Worm (Caenorhabditis elegans) whole organism, L4 larva: ENCODE measurements around the gene such-1.

Source experiments
- F10B5.3 ChIP-seq: sonication (generic microtip); optimal IDR thresholded peaks from 2 replicates; lab custom pipeline; 2016; ENCODE audit warnings: mild to moderate bottlenecking, missing genetic modification characterization, missing compliant biosample characterization
- F26F4.8 ChIP-seq: fragments of 200-800 bp; sonication (Bioruptor generic); conservative IDR thresholded peaks from 2 replicates; pipeline ENCODE4 v1.3.6; 2022; ENCODE audit warnings: missing genetic modification characterization, missing compliant biosample characterization
- F49E8.2 ChIP-seq: sonication (generic microtip); optimal IDR thresholded peaks from 2 replicates; lab custom pipeline; 2016; ENCODE audit warnings: missing compliant biosample characterization, mild to moderate bottlenecking, missing genetic modification characterization, borderline replicate concordance
- T20F7.1 ChIP-seq: fragments of 200-800 bp; sonication (Bioruptor generic); optimal IDR thresholded peaks from 2 replicates; lab custom pipeline; 2018; ENCODE audit warnings: mild to moderate bottlenecking, missing genetic modification characterization, missing compliant biosample characterization
- Y48G9A.11 ChIP-seq: fragments of 200-800 bp; sonication (Bioruptor generic); IDR thresholded peaks from 2 replicates; pipeline ENCODE4 v1.3.6; 2022; ENCODE audit warnings: missing genetic modification reagents, missing genetic modification characterization, missing compliant biosample characterization
- Y75B8A.6 ChIP-seq: fragments of 200-800 bp; sonication (Bioruptor generic); IDR thresholded peaks from 2 replicates; pipeline ENCODE4 v1.3.6; 2022; ENCODE audit warnings: missing genetic modification reagents, missing genetic modification characterization, missing compliant biosample characterization
- aha-1 ChIP-seq: fragments of 150-350 bp; peaks from one replicate; lab custom pipeline; 2014; ENCODE audit warnings: missing biosample characterization, missing genetic modification characterization
- ceh-28 ChIP-seq: fragments of 150-350 bp; optimal IDR thresholded peaks from 2 replicates; lab custom pipeline; 2014; ENCODE audit warnings: missing biosample characterization, missing genetic modification reagents, missing genetic modification characterization
- ceh-32 ChIP-seq: sonication (generic microtip); optimal IDR thresholded peaks from 2 replicates; lab custom pipeline; 2016; ENCODE audit warnings: mild to moderate bottlenecking, missing genetic modification characterization, missing compliant biosample characterization; ENCODE audit not compliant: poor library complexity
- ces-1 ChIP-seq: fragments of 150-350 bp; sonication (generic microtip); optimal IDR thresholded peaks from 4 replicates; lab custom pipeline; 2014; ENCODE audit warnings: missing biosample characterization, missing genetic modification reagents, missing genetic modification characterization
- daf-16 ChIP-seq, 3 experiments: sonication (generic microtip); optimal IDR thresholded peaks; 2 replicates each; lab custom pipeline; 2016 to 2017; ENCODE audit warnings: missing genetic modification characterization in 3 of 3, missing genetic modification reagents in 3 of 3, mild to moderate bottlenecking in 2 of 3, missing compliant biosample characterization in 2 of 3, missing biosample characterization in 1 of 3, moderate library complexity in 1 of 3
- daf-19 ChIP-seq: fragments of 200-800 bp; sonication (Bioruptor generic); conservative IDR thresholded peaks from 2 replicates; pipeline ENCODE4 v1.3.6; 2022; ENCODE audit warnings: missing genetic modification characterization, missing compliant biosample characterization
- dpl-1 ChIP-seq: fragments of 150-350 bp; optimal IDR thresholded peaks from 2 replicates; lab custom pipeline; 2014; ENCODE audit warnings: missing biosample characterization, missing genetic modification reagents, missing genetic modification characterization
- egl-27 ChIP-seq: sonication (generic microtip); optimal IDR thresholded peaks from 3 replicates; lab custom pipeline; 2017; ENCODE audit warnings: missing biosample characterization, missing genetic modification reagents, missing genetic modification characterization
- fos-1 ChIP-seq: fragments of 150-350 bp; optimal IDR thresholded peaks from 2 replicates; lab custom pipeline; 2014; ENCODE audit warnings: missing biosample characterization, missing genetic modification characterization
- gei-8 ChIP-seq: fragments of 200-800 bp; sonication (Bioruptor generic); optimal IDR thresholded peaks from 2 replicates; lab custom pipeline; 2018; ENCODE audit warnings: mild to moderate bottlenecking, missing genetic modification characterization, missing compliant biosample characterization
- hmg-1.1 ChIP-seq: fragments of 200-800 bp; sonication (Bioruptor generic); IDR thresholded peaks from 2 replicates; pipeline ENCODE4 v1.3.6; 2022; ENCODE audit warnings: missing genetic modification reagents, missing genetic modification characterization, missing compliant biosample characterization
- lin-29 ChIP-seq: fragments of 200-800 bp; sonication (Bioruptor generic); IDR thresholded peaks from 2 replicates; pipeline ENCODE4 v1.3.6; 2022; ENCODE audit warnings: missing genetic modification reagents, missing genetic modification characterization, missing compliant biosample characterization
- lin-38 ChIP-seq: fragments of 200-800 bp; sonication (Bioruptor generic); IDR thresholded peaks from 2 replicates; pipeline ENCODE4 v1.3.6; 2022; ENCODE audit warnings: missing genetic modification reagents, missing genetic modification characterization, missing compliant biosample characterization
- lir-3 ChIP-seq: sonication (generic microtip); optimal IDR thresholded peaks from 2 replicates; lab custom pipeline; 2016; ENCODE audit warnings: mild to moderate bottlenecking, missing genetic modification characterization, missing compliant biosample characterization
- lsy-2 ChIP-seq, 2 experiments: fragments of 150-350 bp in 1 of 2; sonication (generic microtip) in 1 of 2; optimal IDR thresholded peaks; 2 replicates each; lab custom pipeline; 2014 to 2017; ENCODE audit warnings: missing biosample characterization in 2 of 2, missing genetic modification characterization in 2 of 2
- madf-9 ChIP-seq: fragments of 200-800 bp; sonication (Bioruptor generic); conservative IDR thresholded peaks from 2 replicates; pipeline ENCODE4 v1.3.6; 2022; ENCODE audit warnings: missing genetic modification reagents, missing genetic modification characterization, missing compliant biosample characterization
- mes-2 ChIP-seq: sonication (generic microtip); optimal IDR thresholded peaks from 2 replicates; lab custom pipeline; 2016; ENCODE audit warnings: missing genotype, mild to moderate bottlenecking, missing genetic modification characterization, missing compliant biosample characterization; ENCODE audit not compliant: poor library complexity, severe bottlenecking
- mxl-2 ChIP-seq: fragments of 200-800 bp; sonication (Bioruptor generic); conservative IDR thresholded peaks from 2 replicates; pipeline ENCODE4 v1.3.6; 2022; ENCODE audit warnings: missing genetic modification reagents, missing genetic modification characterization, missing compliant biosample characterization
- mxl-3 ChIP-seq: fragments of 200-800 bp; sonication (Bioruptor generic); optimal IDR thresholded peaks from 2 replicates; lab custom pipeline; 2018; ENCODE audit warnings: mild to moderate bottlenecking, missing genetic modification characterization, missing compliant biosample characterization
- nhr-111 ChIP-seq: fragments of 200-800 bp; sonication (Bioruptor generic); optimal IDR thresholded peaks from 2 replicates; lab custom pipeline; 2018; ENCODE audit warnings: mild to moderate bottlenecking, missing genetic modification characterization, missing compliant biosample characterization
- nhr-237 ChIP-seq: sonication (generic microtip); optimal IDR thresholded peaks from 2 replicates; lab custom pipeline; 2017; ENCODE audit warnings: missing biosample characterization, missing genetic modification characterization
- nhr-28 ChIP-seq: fragments of 150-350 bp; optimal IDR thresholded peaks from 2 replicates; lab custom pipeline; 2014; ENCODE audit warnings: missing biosample characterization, missing genetic modification characterization
- nhr-48 ChIP-seq: sonication (generic microtip); optimal IDR thresholded peaks from 2 replicates; lab custom pipeline; 2016; ENCODE audit warnings: mild to moderate bottlenecking, missing genetic modification characterization, missing compliant biosample characterization
- nhr-77 ChIP-seq: fragments of 150-350 bp; optimal IDR thresholded peaks from 2 replicates; lab custom pipeline; 2014; ENCODE audit warnings: missing biosample characterization, missing genetic modification characterization
- pha-4 ChIP-seq, 2 experiments: fragments of 150-350 bp in 1 of 2; fragments of 200-800 bp in 1 of 2; sonication (Bioruptor generic) in 1 of 2; IDR thresholded peaks in 1 of 2; optimal IDR thresholded peaks in 1 of 2; 2 replicates each; pipeline versions ENCODE4 v1.3.6 to Lab custom; 2014 to 2022; ENCODE audit warnings: missing genetic modification characterization in 2 of 2, missing genetic modification reagents in 2 of 2, missing biosample characterization in 1 of 2, missing compliant biosample characterization in 1 of 2
- php-3 ChIP-seq: fragments of 200-800 bp; sonication (Bioruptor generic); IDR thresholded peaks from 2 replicates; pipeline ENCODE4 v1.3.6; 2022; ENCODE audit warnings: missing genetic modification reagents, missing genetic modification characterization, missing compliant biosample characterization
- set-16 ChIP-seq: fragments of 200-800 bp; sonication (Bioruptor generic); IDR thresholded peaks from 2 replicates; pipeline ENCODE4 v1.3.6; 2022; ENCODE audit warnings: missing genetic modification reagents, missing genetic modification characterization, missing compliant biosample characterization
- snpc-4 ChIP-seq: fragments of 150-350 bp; optimal IDR thresholded peaks from 2 replicates; lab custom pipeline; 2014; ENCODE audit warnings: missing biosample characterization, missing genetic modification characterization
- spr-3 ChIP-seq: fragments of 200-800 bp; sonication (Bioruptor generic); optimal IDR thresholded peaks from 2 replicates; lab custom pipeline; 2018; ENCODE audit warnings: mild to moderate bottlenecking, missing genetic modification characterization, missing compliant biosample characterization
- tra-1 ChIP-seq: fragments of 200-800 bp; sonication (Bioruptor generic); IDR thresholded peaks from 2 replicates; pipeline ENCODE4 v1.3.6; 2022; ENCODE audit warnings: missing genetic modification reagents, missing genetic modification characterization, missing compliant biosample characterization
- unc-130 ChIP-seq: sonication (generic microtip); optimal IDR thresholded peaks from 2 replicates; lab custom pipeline; 2016; ENCODE audit warnings: missing genetic modification reagents, missing genetic modification characterization, missing compliant biosample characterization
- unc-62 ChIP-seq, 3 experiments: fragments of 150-350 bp in 1 of 3; sonication (generic microtip); optimal IDR thresholded peaks in 2 of 3; peaks in 1 of 3; 1 replicate in 1 of 3; 2 replicates in 2 of 3; lab custom pipeline; 2014 to 2017; ENCODE audit warnings: missing biosample characterization in 3 of 3, missing genetic modification characterization in 3 of 3, missing genetic modification reagents in 3 of 3, missing genotype in 1 of 3
- zag-1 ChIP-seq: fragments of 150-350 bp; optimal IDR thresholded peaks from 2 replicates; lab custom pipeline; 2014; ENCODE audit warnings: missing biosample characterization, missing genetic modification characterization

The such-1 gene

DNA sequence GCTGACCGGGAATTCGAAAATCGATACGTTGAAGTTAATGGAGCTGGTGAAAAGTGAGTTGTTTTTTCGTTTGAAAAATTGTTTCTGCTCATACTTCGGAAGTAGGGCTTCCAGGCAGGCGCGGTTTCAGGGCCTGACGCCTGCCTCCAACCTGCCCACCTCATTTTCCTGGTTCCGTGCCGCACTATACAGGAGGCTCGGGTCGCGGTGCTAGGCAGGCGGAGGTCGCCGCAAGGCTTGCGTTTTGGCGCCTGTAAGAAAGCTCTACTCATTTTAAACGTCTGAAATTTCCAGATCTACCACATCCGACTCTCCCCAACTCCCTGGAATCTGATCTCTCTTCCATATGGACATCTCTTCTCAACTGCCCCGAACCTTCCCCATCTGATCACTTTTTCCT lies 21.4 kb upstream of the such-1 start:
- no peak for TF ChIP-seq mxl-2 (GFP tag; lab: Robert Waterston, UW)
- TF ChIP-seq set-16 = peak; percentile 84
- no peak for TF ChIP-seq fos-1
- TF ChIP-seq aha-1 = no peak
- TF ChIP-seq pha-4 (GFP tag; IDR thresholded peaks at IDR 0.05; lab: Robert Waterston, UW) = no peak
- TF ChIP-seq pha-4 (tag; optimal IDR thresholded peaks at IDR 0.05; lab: Kevin White, UChicago) = no peak
- no peak for TF ChIP-seq F10B5.3 (tag; lab: Kevin White, UChicago)
- TF ChIP-seq nhr-111 (GFP tag; lab: Kevin White, UChicago) = no peak
- TF ChIP-seq nhr-48 = no peak
- TF ChIP-seq, all 104 proteins: peak for 1

ce11 chrIII:11535453-11535852 lies 11.9 kb upstream of the such-1 start:
- TF ChIP-seq daf-19 (no peak), ceh-28 (tag; lab: Kevin White, UChicago) (peak; percentile 73), madf-9 (GFP tag; lab: Robert Waterston, UW) (0 out of 2 replicates have a peak, but pooled peaks have one; percentile 5)

DNA sequence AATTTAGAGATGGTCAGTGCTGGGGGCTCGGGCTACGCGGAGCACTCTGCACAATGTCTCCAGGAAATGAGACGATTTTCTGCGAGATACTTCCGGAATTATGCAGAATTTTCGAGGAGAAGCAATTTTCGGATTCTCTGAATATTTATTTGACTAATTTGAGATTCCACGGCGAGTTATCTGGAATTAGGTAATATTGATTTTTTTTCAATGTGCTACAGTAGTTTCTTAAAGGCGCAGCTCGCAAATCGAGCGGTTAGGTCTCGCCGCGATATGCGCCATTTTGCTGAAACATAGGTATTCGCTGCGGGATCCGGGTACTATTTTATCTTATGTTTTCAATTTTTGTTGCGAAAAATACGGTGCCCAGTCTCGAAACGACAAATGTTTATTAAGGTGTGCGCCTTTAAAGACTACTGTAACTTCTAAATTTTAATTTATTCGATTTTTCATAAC lies 11.1 kb upstream of the such-1 start, which contains the start of gene nrps-1:
Gene nrps-1, plus strand, starts transcription at position 51 of the 456 bp plus-strand sequence.
- TF ChIP-seq tra-1 (GFP tag; lab: Robert Waterston, UW) (no peak), Y75B8A.6 (no peak), unc-62 (GFP tag; optimal IDR thresholded peaks at IDR 0.05 in 1 of 2; lab: Kevin White, UChicago) (no peak), unc-62 (tag; optimal IDR thresholded peaks at IDR 0.05; lab: Kevin White, UChicago) (no peak), F26F4.8 (GFP tag; lab: Robert Waterston, UW) (no peak), php-3 (GFP tag; lab: Robert Waterston, UW) (0 out of 2 replicates have a peak, but pooled peaks have one; percentile 12), nhr-237 (tag; lab: Kevin White, UChicago) (no peak)

DNA sequence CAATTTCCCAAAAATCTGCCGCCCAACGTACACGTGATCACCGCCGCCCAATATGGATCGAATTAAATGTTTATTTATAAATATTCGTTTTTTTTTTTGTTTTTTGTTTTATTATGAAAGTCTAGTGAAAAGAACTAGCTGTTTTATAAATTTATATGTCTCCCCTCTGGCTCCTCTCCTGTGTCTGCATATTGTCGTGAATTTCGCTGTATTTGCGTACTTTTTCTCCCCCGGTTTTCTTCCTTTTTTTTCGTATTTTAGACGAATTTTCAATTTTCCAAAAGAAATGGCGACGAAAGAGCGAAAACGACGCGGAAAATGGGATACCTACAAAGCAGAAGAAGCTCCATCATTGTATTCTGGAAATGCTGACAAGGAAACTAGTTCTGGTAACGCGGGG lies 2.8 kb upstream of the such-1 start, which contains the start of gene xpb-1:
Gene xpb-1, plus strand, starts transcription at position 262 of the 400 bp plus-strand sequence.
- TF ChIP-seq snpc-4 (tag; lab: Kevin White, UChicago) (no peak), egl-27 (tag; lab: Kevin White, UChicago) (no peak), mes-2 (peak; percentile 41), lir-3 (no peak), lin-38 (GFP tag; lab: Robert Waterston, UW) (peak; percentile 35; the same call in 1 of the 2 replicates), dpl-1 (peak; percentile 36), lsy-2 (tag; optimal IDR thresholded peaks at IDR 0.05; lab: Kevin White, UChicago) (peak in 1 of 2 experiments; percentile 22)

DNA sequence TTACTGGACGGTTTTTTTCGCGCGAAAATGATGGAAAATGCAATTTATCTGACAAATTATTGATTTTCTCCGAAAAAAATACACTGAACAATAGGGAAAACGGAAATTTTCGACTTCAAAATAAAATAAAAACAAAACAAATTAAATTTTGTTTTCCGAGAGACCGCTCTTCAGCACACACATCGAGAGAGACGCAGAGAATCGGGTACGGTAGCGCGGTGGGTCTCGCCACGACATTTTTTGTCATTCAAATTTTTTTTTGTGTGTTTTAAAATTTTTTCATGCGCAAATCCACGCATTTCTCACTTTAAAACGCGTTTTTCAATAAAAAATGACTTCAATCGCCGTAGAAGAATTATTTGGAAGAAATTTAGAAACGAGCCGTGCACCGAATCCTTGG lies 514 bp upstream of the such-1 start:
- TF ChIP-seq lin-38 (GFP tag; lab: Robert Waterston, UW) (peak; percentile 61), mxl-3 (GFP tag; lab: Kevin White, UChicago) (no peak), T20F7.1 (GFP tag; lab: Kevin White, UChicago) (no peak), ceh-32 (tag; lab: Kevin White, UChicago) (no peak), unc-130 (peak; percentile 23), gei-8 (GFP tag; lab: Kevin White, UChicago) (no peak), nhr-28 (tag; lab: Kevin White, UChicago) (no peak), dpl-1 (no peak), F49E8.2 (peak; percentile 70), unc-62 (GFP tag; optimal IDR thresholded peaks at IDR 0.05 in 1 of 2; lab: Kevin White, UChicago) (no peak), unc-62 (tag; optimal IDR thresholded peaks at IDR 0.05; lab: Kevin White, UChicago) (no peak), hmg-1.1 (GFP tag; lab: Robert Waterston, UW) (no peak), nhr-77 (tag; lab: Kevin White, UChicago) (no peak), nhr-111 (GFP tag; lab: Kevin White, UChicago) (no peak), Y48G9A.11 (GFP tag; lab: Robert Waterston, UW) (peak; percentile 41; the same call in 1 of the 2 replicates), ces-1 (GFP tag; lab: Kevin White, UChicago) (no peak), madf-9 (GFP tag; lab: Robert Waterston, UW) (no peak), lin-29 (GFP tag; lab: Robert Waterston, UW) (no peak), zag-1 (tag; lab: Kevin White, UChicago) (no peak), daf-19 (no peak), daf-16 (GFP tag; optimal IDR thresholded peaks at IDR 0.05; lab: Kevin White, UChicago) (no peak), daf-16 (tag; optimal IDR thresholded peaks at IDR 0.05; lab: Kevin White, UChicago) (no peak), spr-3 (GFP tag; lab: Kevin White, UChicago) (no peak)
